Fruit fly (Drosophila melanogaster) whole organism, embryonic: ENCODE data around the gene kra.

Source experiments
- C15 ChIP-seq: fragments of 200-800 bp; sonication (Bioruptor generic); IDR thresholded peaks from 3 replicates; pipeline ENCODE4 v1.3.6; 2022; ENCODE audit warnings: missing biosample characterization, missing genetic modification characterization
- CG11560 ChIP-seq: fragments of 200-800 bp; sonication (Bioruptor generic); IDR thresholded peaks from 3 replicates; pipeline ENCODE4 v1.3.6; 2022; ENCODE audit warnings: missing biosample characterization, missing genetic modification characterization
- CG12299 ChIP-seq: fragments of 200-800 bp; sonication (Bioruptor generic); optimal IDR thresholded peaks from 2 replicates; lab custom pipeline; 2018; ENCODE audit warnings: missing biosample characterization, mild to moderate bottlenecking, missing genetic modification characterization
- CG12769 ChIP-seq: fragments of 200-800 bp; sonication (Bioruptor generic); optimal IDR thresholded peaks from 2 replicates; lab custom pipeline; 2019; ENCODE audit warnings: missing biosample characterization, mild to moderate bottlenecking, missing genetic modification characterization, moderate library complexity
- CG14050 ChIP-seq: fragments of 200-800 bp; sonication (Bioruptor generic); IDR thresholded peaks from 3 replicates; pipeline ENCODE4 v1.3.6; 2022; ENCODE audit warnings: missing biosample characterization, missing genetic modification characterization
- CG1529 ChIP-seq: fragments of 200-800 bp; sonication (Bioruptor generic); optimal IDR thresholded peaks from 3 replicates; lab custom pipeline; 2018; ENCODE audit warnings: missing biosample characterization, missing genetic modification characterization
- CG1602 ChIP-seq: fragments of 200-800 bp; sonication (Bioruptor generic); optimal IDR thresholded peaks from 3 replicates; lab custom pipeline; 2016; ENCODE audit warnings: missing biosample characterization, missing genetic modification characterization
- CG17568 ChIP-seq: fragments of 200-800 bp; sonication (Bioruptor generic); optimal IDR thresholded peaks from 2 replicates; lab custom pipeline; 2018; ENCODE audit warnings: missing biosample characterization, mild to moderate bottlenecking, missing genetic modification characterization, moderate library complexity
- CG18764 ChIP-seq: fragments of 200-800 bp; sonication (Bioruptor generic); optimal IDR thresholded peaks from 3 replicates; lab custom pipeline; 2016; ENCODE audit warnings: missing biosample characterization, missing genetic modification characterization
- CG4404 ChIP-seq: fragments of 200-800 bp; sonication (Bioruptor generic); IDR thresholded peaks from 2 replicates; pipeline ENCODE4 v1.3.6; 2022; ENCODE audit warnings: missing biosample characterization, missing genetic modification characterization
- CG4707 ChIP-seq: fragments of 200-800 bp; sonication (Bioruptor generic); optimal IDR thresholded peaks from 2 replicates; lab custom pipeline; 2018; ENCODE audit warnings: missing biosample characterization, mild to moderate bottlenecking, missing genetic modification characterization, moderate library complexity
- CG5180 ChIP-seq: fragments of 200-800 bp; sonication (Bioruptor generic); optimal IDR thresholded peaks from 3 replicates; lab custom pipeline; 2017; ENCODE audit warnings: missing biosample characterization, missing genetic modification characterization, mild to moderate bottlenecking, moderate library complexity, missing genetic modification reagents
- CG6813 ChIP-seq: fragments of 200-800 bp; sonication (Bioruptor generic); optimal IDR thresholded peaks from 2 replicates; lab custom pipeline; 2017; ENCODE audit warnings: missing biosample characterization, missing genetic modification characterization, mild to moderate bottlenecking, moderate library complexity, missing genetic modification reagents
- CG7271 ChIP-seq: fragments of 200-800 bp; sonication (Bioruptor generic); optimal IDR thresholded peaks from 2 replicates; lab custom pipeline; 2018; ENCODE audit warnings: missing biosample characterization, mild to moderate bottlenecking, missing genetic modification characterization, moderate library complexity
- CG7839 ChIP-seq: fragments of 200-800 bp; sonication (Bioruptor generic); optimal IDR thresholded peaks from 3 replicates; lab custom pipeline; 2018; ENCODE audit warnings: missing biosample characterization, mild to moderate bottlenecking, missing genetic modification characterization, moderate library complexity
- D ChIP-seq, 2 experiments: fragments of 200-800 bp in 1 of 2; fragments of >200 bp in 1 of 2; sonication (Bioruptor generic) in 1 of 2; optimal IDR thresholded peaks; 2 replicates in 1 of 2; 3 replicates in 1 of 2; lab custom pipeline; 2017; ENCODE audit warnings: mild to moderate bottlenecking in 1 of 2, missing biosample characterization in 1 of 2, missing genetic modification characterization in 1 of 2, missing genetic modification reagents in 1 of 2
- D19A ChIP-seq: fragments of 200-800 bp; optimal IDR thresholded peaks from 3 replicates; lab custom pipeline; 2019; ENCODE audit warnings: missing biosample characterization, mild to moderate bottlenecking, missing genetic modification characterization, moderate library complexity
- Deaf1 ChIP-seq: fragments of 200-800 bp; optimal IDR thresholded peaks from 3 replicates; lab custom pipeline; 2019; ENCODE audit warnings: missing biosample characterization, mild to moderate bottlenecking, missing genetic modification characterization, moderate library complexity
- Dfd ChIP-seq, 2 experiments: fragments of >200 bp; optimal IDR thresholded peaks; 2 replicates each; lab custom pipeline; 2017; ENCODE audit warnings: missing biosample characterization in 2 of 2, missing genetic modification characterization in 2 of 2
- E2f2 ChIP-seq: fragments of 200-800 bp; sonication (Bioruptor generic); IDR thresholded peaks from 2 replicates; pipeline ENCODE4 v1.3.6; 2022; ENCODE audit warnings: missing biosample characterization, missing genetic modification characterization
- H15 ChIP-seq: fragments of 200-800 bp; sonication (Bioruptor generic); IDR thresholded peaks from 3 replicates; pipeline ENCODE4 v1.3.6; 2022; ENCODE audit warnings: missing biosample characterization, missing genetic modification characterization
- Hr39 ChIP-seq: fragments of >200 bp; optimal IDR thresholded peaks from 2 replicates; lab custom pipeline; 2017
- Jarid2 ChIP-seq: fragments of 200-800 bp; sonication (Bioruptor generic); optimal IDR thresholded peaks from 3 replicates; lab custom pipeline; 2017; ENCODE audit warnings: mild to moderate bottlenecking, missing biosample characterization, missing genetic modification reagents, missing genetic modification characterization
- Mad ChIP-seq: fragments of 200-800 bp; sonication (Bioruptor generic); optimal IDR thresholded peaks from 2 replicates; lab custom pipeline; 2016; ENCODE audit warnings: missing biosample characterization, missing genetic modification characterization
- NFAT ChIP-seq: fragments of 200-800 bp; sonication (Bioruptor generic); IDR thresholded peaks from 2 replicates; pipeline ENCODE4 v1.3.6; 2022; ENCODE audit warnings: missing biosample characterization, missing genetic modification characterization
- Nf-YB ChIP-seq: fragments of 200-800 bp; sonication (Bioruptor generic); optimal IDR thresholded peaks from 3 replicates; lab custom pipeline; 2019; ENCODE audit warnings: missing biosample characterization, mild to moderate bottlenecking, missing genetic modification characterization, moderate library complexity
- Sox102F ChIP-seq: fragments of 200-800 bp; sonication (Bioruptor generic); optimal IDR thresholded peaks from 2 replicates; lab custom pipeline; 2018; ENCODE audit warnings: missing biosample characterization, mild to moderate bottlenecking, missing genetic modification characterization, moderate library complexity
- TFAM ChIP-seq: fragments of 200-800 bp; sonication (Bioruptor generic); optimal IDR thresholded peaks from 2 replicates; lab custom pipeline; 2017; ENCODE audit warnings: missing biosample characterization, missing genetic modification characterization, inconsistent platforms
- ac ChIP-seq: fragments of 200-800 bp; sonication (Bioruptor generic); optimal IDR thresholded peaks from 3 replicates; lab custom pipeline; 2017; ENCODE audit warnings: missing biosample characterization, mild to moderate bottlenecking, missing genetic modification characterization
- ase ChIP-seq: fragments of 200-800 bp; sonication (Bioruptor generic); IDR thresholded peaks from 3 replicates; pipeline ENCODE4 v1.3.6; 2022; ENCODE audit warnings: missing biosample characterization, missing genetic modification characterization
- ash1 ChIP-seq: fragments of 200-800 bp; sonication (Bioruptor generic); optimal IDR thresholded peaks from 2 replicates; lab custom pipeline; 2018; ENCODE audit warnings: missing biosample characterization, mild to moderate bottlenecking, missing genetic modification characterization
- croc ChIP-seq: fragments of 200-800 bp; sonication (Bioruptor generic); conservative IDR thresholded peaks from 3 replicates; pipeline ENCODE4 v1.3.6; 2022; ENCODE audit warnings: missing biosample characterization, missing genetic modification characterization
- da ChIP-seq: fragments of 200-800 bp; sonication (Bioruptor generic); optimal IDR thresholded peaks from 2 replicates; lab custom pipeline; 2016; ENCODE audit warnings: missing biosample characterization, missing genetic modification characterization
- en ChIP-seq: fragments of 200-800 bp; sonication (Bioruptor generic); optimal IDR thresholded peaks from 2 replicates; lab custom pipeline; 2016; ENCODE audit warnings: missing biosample characterization, missing genetic modification characterization
- eyg ChIP-seq: fragments of 200-800 bp; sonication (Bioruptor generic); optimal IDR thresholded peaks from 3 replicates; lab custom pipeline; 2016; ENCODE audit warnings: missing biosample characterization, missing genetic modification characterization
- fd102C ChIP-seq: fragments of 200-800 bp; sonication (Bioruptor generic); optimal IDR thresholded peaks from 2 replicates; lab custom pipeline; 2018; ENCODE audit warnings: missing biosample characterization, mild to moderate bottlenecking, missing genetic modification characterization, moderate library complexity
- klu ChIP-seq: fragments of 200-800 bp; sonication (Bioruptor generic); IDR thresholded peaks from 2 replicates; pipeline ENCODE4 v1.3.6; 2022; ENCODE audit warnings: missing biosample characterization, missing genetic modification characterization
- nerfin-2 ChIP-seq: fragments of 200-800 bp; sonication (Bioruptor generic); IDR thresholded peaks from 2 replicates; pipeline ENCODE4 v1.3.6; 2022; ENCODE audit warnings: missing biosample characterization, missing genetic modification characterization; ENCODE audit not compliant: partially characterized antibody
- nmo ChIP-seq: fragments of 200-800 bp; sonication (Bioruptor generic); optimal IDR thresholded peaks from 2 replicates; lab custom pipeline; 2018; ENCODE audit warnings: missing biosample characterization, mild to moderate bottlenecking, missing genetic modification characterization, moderate library complexity
- p53 ChIP-seq: fragments of 200-800 bp; sonication (Bioruptor generic); optimal IDR thresholded peaks from 2 replicates; lab custom pipeline; 2016; ENCODE audit warnings: missing biosample characterization, missing genetic modification characterization
- prd ChIP-seq, 3 experiments: fragments of >200 bp in 2 of 3; fragments of 200-800 bp in 1 of 3; sonication (Bioruptor generic) in 1 of 3; optimal IDR thresholded peaks in 2 of 3; IDR thresholded peaks in 1 of 3; 2 replicates in 2 of 3; 3 replicates in 1 of 3; pipeline versions ENCODE4 v1.3.6 to Lab custom; 2017 to 2022; ENCODE audit warnings: missing biosample characterization in 1 of 3, missing genetic modification characterization in 1 of 3
- pzg ChIP-seq: fragments of 200-800 bp; sonication (Bioruptor generic); optimal IDR thresholded peaks from 3 replicates; lab custom pipeline; 2018; ENCODE audit warnings: missing biosample characterization, mild to moderate bottlenecking, missing genetic modification characterization, moderate library complexity
- sens-2 ChIP-seq: fragments of 200-800 bp; sonication (Bioruptor generic); IDR thresholded peaks from 2 replicates; pipeline ENCODE4 v1.3.6; 2022; ENCODE audit warnings: missing biosample characterization, missing genetic modification characterization
- sisA ChIP-seq: fragments of 200-800 bp; sonication (Bioruptor generic); IDR thresholded peaks from 2 replicates; pipeline ENCODE4 v1.3.6; 2022; ENCODE audit warnings: missing biosample characterization, missing genetic modification characterization
- slp2 ChIP-seq: fragments of 200-800 bp; sonication (Bioruptor generic); optimal IDR thresholded peaks from 2 replicates; lab custom pipeline; 2016; ENCODE audit warnings: missing biosample characterization, missing genetic modification characterization
- sr ChIP-seq: fragments of 200-800 bp; sonication (Bioruptor generic); IDR thresholded peaks from 3 replicates; pipeline ENCODE4 v1.3.6; 2022; ENCODE audit warnings: missing biosample characterization, missing genetic modification characterization
- stwl ChIP-seq: fragments of 200-800 bp; sonication (Bioruptor generic); optimal IDR thresholded peaks from 3 replicates; lab custom pipeline; 2018; ENCODE audit warnings: missing biosample characterization, mild to moderate bottlenecking, missing genetic modification characterization, moderate library complexity
- tin ChIP-seq: fragments of 200-800 bp; sonication (Bioruptor generic); optimal IDR thresholded peaks from 3 replicates; lab custom pipeline; 2016; ENCODE audit warnings: missing biosample characterization, missing genetic modification characterization
- unc-4 ChIP-seq: fragments of 200-800 bp; sonication (Bioruptor generic); IDR thresholded peaks from 2 replicates; pipeline ENCODE4 v1.3.6; 2022; ENCODE audit warnings: missing biosample characterization, missing genetic modification characterization; ENCODE audit not compliant: partially characterized antibody
- zfh2 ChIP-seq: fragments of 200-800 bp; sonication (Bioruptor generic); optimal IDR thresholded peaks from 2 replicates; lab custom pipeline; 2016; ENCODE audit warnings: missing biosample characterization, missing genetic modification characterization

kra gene

DNA sequence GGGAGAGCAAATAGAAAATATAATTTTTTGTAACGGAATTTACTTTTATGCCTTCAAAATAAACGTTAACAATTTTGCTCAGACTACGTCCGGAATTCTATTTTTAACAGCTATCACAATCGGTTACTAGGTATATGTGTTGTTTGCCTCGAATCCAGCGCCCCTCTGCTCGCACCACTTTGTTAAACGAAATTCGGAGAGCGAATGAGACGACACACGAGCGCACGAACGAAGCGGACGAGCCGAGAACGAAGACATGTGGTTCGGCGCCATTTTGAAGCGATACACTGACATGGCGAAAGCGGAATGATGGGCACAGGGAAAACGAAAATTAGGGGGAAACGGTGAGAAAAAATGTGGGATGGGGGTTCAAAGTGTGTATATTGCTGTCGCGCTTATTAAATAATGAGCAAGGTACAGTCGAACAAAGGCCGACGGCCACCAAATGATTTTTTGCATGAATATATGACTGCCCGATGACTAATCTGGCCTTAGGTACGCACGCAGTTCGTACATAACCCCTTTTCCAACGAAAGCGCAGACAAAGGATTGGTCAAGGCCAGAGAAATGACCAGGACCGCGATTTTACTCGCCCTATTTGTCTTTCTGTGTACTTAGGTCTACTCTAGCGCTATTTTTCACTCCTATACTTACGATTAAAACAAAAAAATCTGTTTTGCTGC is 434 bp downstream of the kra start (continued):
- TF ChIP-seq sr, result no peak
- no peak for TF ChIP-seq en
- no peak for TF ChIP-seq Hr39 (lab: Kevin White, UChicago)
- TF ChIP-seq Dfd (GFP tag; optimal IDR thresholded peaks at IDR 0.05; lab: Kevin White, UChicago), result no peak
- no peak for TF ChIP-seq slp2 (GFP tag; lab: Kevin White, UChicago)
- no peak for TF ChIP-seq Sox102F
- TF ChIP-seq prd (optimal IDR thresholded peaks at IDR 0.05; lab: Kevin White, UChicago), result no peak
- no peak for TF ChIP-seq prd (GFP tag; IDR thresholded peaks at IDR 0.05; lab: Robert Waterston, UW)
- TF ChIP-seq ash1 (GFP tag; lab: Kevin White, UChicago), result no peak
- TF ChIP-seq da, result no peak
- no peak for TF ChIP-seq ac (GFP tag; lab: Kevin White, UChicago)
- TF ChIP-seq klu, result no peak
- TF ChIP-seq CG7839 (tag; lab: Kevin White, UChicago), result no peak
- TF ChIP-seq CG5180, result no peak
- no peak for TF ChIP-seq croc
- no peak for TF ChIP-seq CG1529 (GFP tag; lab: Kevin White, UChicago)
- TF ChIP-seq pzg (GFP tag; lab: Kevin White, UChicago), result no peak
- TF ChIP-seq zfh2 (GFP tag; lab: Kevin White, UChicago), result no peak
- TF ChIP-seq Deaf1 (tag; lab: Kevin White, UChicago), result peak; percentile 100
- no peak for TF ChIP-seq unc-4
- no peak for TF ChIP-seq CG12299 (tag; lab: Kevin White, UChicago)
- TF ChIP-seq eyg (GFP tag; lab: Kevin White, UChicago), result peak; percentile 14
- no peak for TF ChIP-seq CG7271
- no peak for TF ChIP-seq nerfin-2 (GFP tag; lab: Robert Waterston, UW)
- no peak for TF ChIP-seq CG14050
- TF ChIP-seq tin (GFP tag; lab: Kevin White, UChicago), result no peak
- TF ChIP-seq E2f2, result no peak
- TF ChIP-seq stwl (tag; lab: Kevin White, UChicago), result no peak
- peak; percentile 65 for TF ChIP-seq D (optimal IDR thresholded peaks at IDR 0.05; lab: Kevin White, UChicago)
- no peak for TF ChIP-seq D (GFP tag; optimal IDR thresholded peaks at IDR 0.05; lab: Kevin White, UChicago)
- no peak for TF ChIP-seq D19A
- TF ChIP-seq CG11560 (tag; lab: Robert Waterston, UW), result no peak
- TF ChIP-seq CG4404 (GFP tag; lab: Robert Waterston, UW), result no peak
- peak; percentile 97 for TF ChIP-seq CG12769 (tag; lab: Kevin White, UChicago)
- TF ChIP-seq C15 (GFP tag; lab: Robert Waterston, UW), result no peak
- TF ChIP-seq Nf-YB (GFP tag; lab: Kevin White, UChicago), result peak; percentile 1
- TF ChIP-seq p53 (GFP tag; lab: Kevin White, UChicago), result no peak
- TF ChIP-seq sisA (GFP tag; lab: Robert Waterston, UW), result no peak
- TF ChIP-seq CG1602 (GFP tag; lab: Kevin White, UChicago), result no peak
- peak; percentile 7 for TF ChIP-seq CG4707 (GFP tag; lab: Kevin White, UChicago)
- no peak for TF ChIP-seq fd102C (GFP tag; lab: Kevin White, UChicago)
- TF ChIP-seq nmo (GFP tag; lab: Kevin White, UChicago), result no peak
- TF ChIP-seq NFAT (GFP tag; lab: Robert Waterston, UW), result no peak
- no peak for TF ChIP-seq ase (GFP tag; lab: Robert Waterston, UW)
- no peak for TF ChIP-seq H15 (GFP tag; lab: Robert Waterston, UW)
- no peak for TF ChIP-seq CG6813 (GFP tag; lab: Kevin White, UChicago)
- no peak for TF ChIP-seq Jarid2
- no peak for TF ChIP-seq TFAM (GFP tag; lab: Kevin White, UChicago)
- no peak for TF ChIP-seq Mad (GFP tag; lab: Kevin White, UChicago)
- no peak for TF ChIP-seq CG18764
- no peak for TF ChIP-seq sens-2 (GFP tag; lab: Robert Waterston, UW)
- no peak for TF ChIP-seq CG17568 (GFP tag; lab: Kevin White, UChicago)
